Fruit fly (Drosophila melanogaster) S2 (cell line): ENCODE data around the gene CG17572.

ENCODE experiments used
- CG8478 ChIP-seq: fragments of >200 bp; optimal IDR thresholded peaks from 2 replicates; lab custom pipeline; 2018
- CTCF ChIP-seq, 2 experiments: fragments of >200 bp; optimal IDR thresholded peaks; 2 replicates each; lab custom pipeline; 2018

DNA sequence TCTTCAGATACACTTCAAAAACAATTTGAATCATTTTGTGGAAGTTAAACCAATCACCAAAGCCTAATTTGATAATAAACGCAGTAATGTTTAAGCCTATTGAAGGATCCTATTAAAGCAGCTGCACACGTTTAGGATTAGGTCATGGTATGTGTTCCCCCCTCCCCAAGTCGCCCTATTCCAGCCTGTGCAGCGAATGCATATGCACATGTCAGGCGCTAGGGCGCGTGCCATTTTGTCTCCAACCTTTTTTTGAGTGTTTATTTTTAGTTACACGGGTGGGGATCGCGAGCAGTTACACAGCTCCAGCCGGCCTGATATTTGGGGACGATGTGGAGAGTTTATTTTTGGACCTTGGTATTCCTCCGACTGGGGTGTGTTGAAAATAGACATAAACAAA lies 36.9 kb downstream of the CG17572 start:
- no peak for TF ChIP-seq CG8478 (lab: Kevin White, UChicago)
- no peak for TF ChIP-seq CTCF (optimal IDR thresholded peaks at IDR 0.05; lab: Kevin White, UChicago)
